Worm (Caenorhabditis elegans): ENCODE data around the gene srg-9.

ce11 chrIII:6231880-6232279 is 24.7 kb downstream of the srg-9 start:
- no peak for TF ChIP-seq tbx-37 (GFP tag; conservative IDR thresholded peaks at IDR 0.05)
- TF ChIP-seq ama-1 (optimal IDR thresholded peaks at IDR 0.05) = no peak
- no peak for TF ChIP-seq pes-1 (GFP tag; IDR thresholded peaks at IDR 0.05)
